Fruit fly (Drosophila melanogaster): ENCODE measurements around the gene Sfxn1-3.

DNA sequence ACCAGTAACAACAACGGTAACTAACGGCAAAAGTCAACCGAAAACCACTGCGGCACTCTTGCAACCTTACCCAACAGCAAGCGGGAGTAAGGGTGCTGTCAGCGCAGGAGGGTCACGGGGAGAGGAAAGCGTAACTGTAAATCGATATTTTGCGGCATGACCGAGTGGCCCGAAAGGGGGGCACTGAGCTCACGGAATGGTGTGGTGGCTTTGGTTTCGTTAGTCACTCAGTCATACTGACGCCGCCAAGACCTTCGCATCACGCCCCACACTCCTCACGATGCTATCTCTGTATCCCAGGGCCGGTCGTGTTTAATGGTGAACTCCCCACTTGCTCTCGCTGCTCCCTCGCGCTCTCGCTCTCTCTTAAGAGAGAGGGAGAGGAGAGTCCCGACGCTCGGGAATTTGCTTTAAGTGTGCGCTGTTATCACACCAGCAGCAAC, 17.7 kb upstream of the Sfxn1-3 start:
- TF ChIP-seq CG8301 (tag; optimal IDR thresholded peaks at IDR 0.05) = no peak
- no peak for TF ChIP-seq CG15710 (tag; optimal IDR thresholded peaks at IDR 0.05)
